Worm (Caenorhabditis elegans) whole organism, young adult: ENCODE measurements around the gene cct-5.

ENCODE experiments used
- B0035.1 ChIP-seq: sonication (generic microtip); optimal IDR thresholded peaks from 2 replicates; lab custom pipeline; 2016; ENCODE audit warnings: missing genetic modification characterization, mild to moderate bottlenecking, missing compliant biosample characterization, missing genotype, missing genetic modification reagents
- B0261.1 ChIP-seq: sonication (generic microtip); optimal IDR thresholded peaks from 2 replicates; lab custom pipeline; 2016; ENCODE audit warnings: mild to moderate bottlenecking, missing genetic modification characterization, moderate library complexity, missing compliant biosample characterization
- B0336.3 ChIP-seq: fragments of 200-800 bp; sonication (Bioruptor generic); IDR thresholded peaks from 2 replicates; pipeline ENCODE4 v1.3.6; 2022; ENCODE audit warnings: missing genetic modification characterization, missing compliant biosample characterization
- D2030.7 ChIP-seq: fragments of 200-800 bp; sonication (Bioruptor generic); IDR thresholded peaks from 2 replicates; pipeline ENCODE4 v1.3.6; 2022; ENCODE audit warnings: missing genetic modification reagents, missing genetic modification characterization, missing compliant biosample characterization
- F23B12.7 ChIP-seq: sonication (generic microtip); optimal IDR thresholded peaks from 2 replicates; lab custom pipeline; 2017; ENCODE audit warnings: missing genetic modification characterization, mild to moderate bottlenecking, missing compliant biosample characterization, antibody characterized with exemption, moderate library complexity; ENCODE audit not compliant: insufficient read depth
- F39B2.1 ChIP-seq: fragments of 200-800 bp; sonication (Bioruptor generic); IDR thresholded peaks from 2 replicates; pipeline ENCODE4 v1.3.6; 2022; ENCODE audit warnings: missing genetic modification reagents, missing genetic modification characterization, missing compliant biosample characterization
- F49E8.2 ChIP-seq: sonication (generic microtip); optimal IDR thresholded peaks from 3 replicates; lab custom pipeline; 2017; ENCODE audit warnings: missing genetic modification characterization, mild to moderate bottlenecking, missing compliant biosample characterization, antibody characterized with exemption, moderate library complexity; ENCODE audit not compliant: insufficient read depth
- Y53G8AR.9 ChIP-seq: fragments of 200-800 bp; sonication (Bioruptor generic); conservative IDR thresholded peaks from 2 replicates; pipeline ENCODE4 v1.3.6; 2022; ENCODE audit warnings: missing genetic modification reagents, missing genetic modification characterization, missing compliant biosample characterization
- Y56A3A.18 ChIP-seq: fragments of 200-800 bp; sonication (Bioruptor generic); IDR thresholded peaks from 2 replicates; pipeline ENCODE4 v1.3.6; 2022; ENCODE audit warnings: missing genetic modification reagents, missing genetic modification characterization, missing compliant biosample characterization
- ZK185.1 ChIP-seq: sonication (generic microtip); optimal IDR thresholded peaks from 2 replicates; lab custom pipeline; 2016; ENCODE audit warnings: mild to moderate bottlenecking, missing genetic modification characterization, missing compliant biosample characterization; ENCODE audit not compliant: poor library complexity, severe bottlenecking
- akir-1 ChIP-seq: fragments of 200-800 bp; sonication (Bioruptor generic); optimal IDR thresholded peaks from 2 replicates; lab custom pipeline; 2018; ENCODE audit warnings: mild to moderate bottlenecking, missing genetic modification characterization, moderate library complexity, missing compliant biosample characterization
- aptf-2 ChIP-seq: fragments of 200-800 bp; sonication (Bioruptor generic); conservative IDR thresholded peaks from 2 replicates; pipeline ENCODE4 v1.3.6; 2022; ENCODE audit warnings: missing genetic modification reagents, missing genetic modification characterization, missing compliant biosample characterization
- aptf-3 ChIP-seq: fragments of 200-800 bp; sonication (Bioruptor generic); IDR thresholded peaks from 2 replicates; pipeline ENCODE4 v1.3.6; 2022; ENCODE audit warnings: missing genetic modification characterization, missing compliant biosample characterization
- atf-7 ChIP-seq: sonication (generic microtip); optimal IDR thresholded peaks from 2 replicates; lab custom pipeline; 2017; ENCODE audit warnings: mild to moderate bottlenecking, missing genetic modification characterization, missing compliant biosample characterization
- attf-3 ChIP-seq: fragments of 200-800 bp; sonication (Bioruptor generic); conservative IDR thresholded peaks from 2 replicates; pipeline ENCODE4 v1.3.6; 2022; ENCODE audit warnings: missing genetic modification reagents, missing genetic modification characterization, missing compliant biosample characterization
- cebp-2 ChIP-seq: fragments of 200-800 bp; sonication (Bioruptor generic); IDR thresholded peaks from 2 replicates; pipeline ENCODE4 v1.3.6; 2022; ENCODE audit warnings: missing genetic modification characterization, missing compliant biosample characterization
- ceh-27 ChIP-seq: fragments of 200-800 bp; sonication (Bioruptor generic); optimal IDR thresholded peaks from 2 replicates; lab custom pipeline; 2018; ENCODE audit warnings: mild to moderate bottlenecking, missing genetic modification characterization, moderate library complexity, missing compliant biosample characterization
- ceh-79 ChIP-seq: sonication (generic microtip); optimal IDR thresholded peaks from 2 replicates; lab custom pipeline; 2017; ENCODE audit warnings: mild to moderate bottlenecking, missing genetic modification characterization, missing compliant biosample characterization
- dox-1 ChIP-seq: fragments of 200-800 bp; sonication (Bioruptor generic); IDR thresholded peaks from 2 replicates; pipeline ENCODE4 v1.3.6; 2022; ENCODE audit warnings: missing genetic modification reagents, missing genetic modification characterization, missing compliant biosample characterization
- egl-44 ChIP-seq: fragments of 200-800 bp; sonication (Bioruptor generic); IDR thresholded peaks from 2 replicates; pipeline ENCODE4 v1.3.6; 2022; ENCODE audit warnings: missing genetic modification reagents, missing genetic modification characterization, missing compliant biosample characterization
- ets-4 ChIP-seq: fragments of 200-800 bp; sonication (Bioruptor generic); optimal IDR thresholded peaks from 2 replicates; lab custom pipeline; 2018; ENCODE audit warnings: mild to moderate bottlenecking, missing genetic modification characterization, missing compliant biosample characterization
- fkh-3 ChIP-seq: sonication (generic microtip); optimal IDR thresholded peaks from 2 replicates; lab custom pipeline; 2016; ENCODE audit warnings: mild to moderate bottlenecking, missing genetic modification characterization, missing compliant biosample characterization
- gei-17 ChIP-seq: fragments of 200-800 bp; sonication (Bioruptor generic); optimal IDR thresholded peaks from 2 replicates; lab custom pipeline; 2018; ENCODE audit warnings: mild to moderate bottlenecking, missing genetic modification characterization, missing compliant biosample characterization
- hlh-26 ChIP-seq: fragments of 200-800 bp; sonication (Bioruptor generic); conservative IDR thresholded peaks from 2 replicates; pipeline ENCODE4 v1.3.6; 2022; ENCODE audit warnings: missing genetic modification reagents, missing genetic modification characterization, missing compliant biosample characterization
- hmg-20 ChIP-seq: fragments of 200-800 bp; sonication (Bioruptor generic); IDR thresholded peaks from 2 replicates; pipeline ENCODE4 v1.3.6; 2022; ENCODE audit warnings: missing genetic modification reagents, missing genetic modification characterization, missing compliant biosample characterization
- let-526 ChIP-seq: fragments of 200-800 bp; sonication (Bioruptor generic); IDR thresholded peaks from 2 replicates; pipeline ENCODE4 v1.3.6; 2022; ENCODE audit warnings: missing genetic modification reagents, missing genetic modification characterization, missing compliant biosample characterization
- let-607 ChIP-seq, 2 experiments: fragments of 200-800 bp in 1 of 2; sonication (Bioruptor generic) in 1 of 2; sonication (generic microtip) in 1 of 2; optimal IDR thresholded peaks; 2 replicates each; lab custom pipeline; 2016 to 2018; ENCODE audit warnings: mild to moderate bottlenecking in 2 of 2, missing compliant biosample characterization in 2 of 2, missing genetic modification characterization in 2 of 2, moderate library complexity in 2 of 2, missing genotype in 1 of 2
- lin-26 ChIP-seq: fragments of 200-800 bp; sonication (Bioruptor generic); IDR thresholded peaks from 2 replicates; pipeline ENCODE4 v1.3.6; 2022; ENCODE audit warnings: missing genetic modification reagents, missing genetic modification characterization, missing compliant biosample characterization
- lin-35 ChIP-seq, 3 experiments: fragments of 150-350 bp in 2 of 3; sonication (generic microtip) in 1 of 3; optimal IDR thresholded peaks; 2 replicates each; lab custom pipeline; 2014 to 2018; ENCODE audit warnings: missing biosample characterization in 3 of 3, missing genetic modification characterization in 3 of 3, missing genetic modification reagents in 3 of 3
- lin-54 ChIP-seq: fragments of 200-800 bp; sonication (Bioruptor generic); optimal IDR thresholded peaks from 2 replicates; lab custom pipeline; 2018; ENCODE audit warnings: mild to moderate bottlenecking, missing genetic modification characterization, missing compliant biosample characterization
- madf-10 ChIP-seq: sonication (generic microtip); optimal IDR thresholded peaks from 2 replicates; lab custom pipeline; 2016; ENCODE audit warnings: mild to moderate bottlenecking, missing genetic modification characterization, missing compliant biosample characterization
- madf-6 ChIP-seq: fragments of 200-800 bp; sonication (Bioruptor generic); IDR thresholded peaks from 2 replicates; pipeline ENCODE4 v1.3.6; 2022; ENCODE audit warnings: missing genetic modification reagents, missing genetic modification characterization, missing compliant biosample characterization
- mes-4 ChIP-seq: sonication (generic microtip); optimal IDR thresholded peaks from 2 replicates; lab custom pipeline; 2016; ENCODE audit warnings: missing genotype, missing genetic modification characterization, missing compliant biosample characterization
- nfya-1 ChIP-seq: sonication (generic microtip); optimal IDR thresholded peaks from 2 replicates; lab custom pipeline; 2017; ENCODE audit warnings: antibody characterized with exemption, missing compliant biosample characterization, missing genetic modification characterization, borderline replicate concordance; ENCODE audit not compliant: insufficient read depth
- nhr-120 ChIP-seq: fragments of 200-800 bp; sonication (Bioruptor generic); IDR thresholded peaks from 2 replicates; pipeline ENCODE4 v1.3.6; 2022; ENCODE audit warnings: missing genetic modification characterization, missing compliant biosample characterization
- rcor-1 ChIP-seq: fragments of 200-800 bp; sonication (Bioruptor generic); IDR thresholded peaks from 2 replicates; pipeline ENCODE4 v1.3.6; 2022; ENCODE audit warnings: missing genetic modification reagents, missing genetic modification characterization, missing compliant biosample characterization
- snpc-1.3 ChIP-seq: sonication (generic microtip); optimal IDR thresholded peaks from 2 replicates; lab custom pipeline; 2017; ENCODE audit warnings: missing genetic modification characterization, mild to moderate bottlenecking, missing compliant biosample characterization, antibody characterized with exemption, moderate library complexity, missing genotype, missing genetic modification reagents; ENCODE audit not compliant: insufficient read depth
- snpc-4 ChIP-seq, 5 experiments: fragments of 150-350 bp in 1 of 5; sonication (generic microtip) in 4 of 5; optimal IDR thresholded peaks; 2 replicates each; lab custom pipeline; 2014 to 2018; ENCODE audit warnings: missing genetic modification characterization in 5 of 5, missing biosample characterization in 3 of 5, antibody characterized with exemption in 2 of 5, mild to moderate bottlenecking in 2 of 5, missing compliant biosample characterization in 2 of 5, missing genotype in 2 of 5, moderate library complexity in 2 of 5, missing genetic modification reagents in 1 of 5
- sptf-2 ChIP-seq: fragments of 200-800 bp; sonication (Bioruptor generic); optimal IDR thresholded peaks from 2 replicates; lab custom pipeline; 2018; ENCODE audit warnings: mild to moderate bottlenecking, missing genetic modification characterization, missing compliant biosample characterization
- tbp1 ChIP-seq: fragments of 200-800 bp; sonication (Bioruptor generic); optimal IDR thresholded peaks from 2 replicates; lab custom pipeline; 2018; ENCODE audit warnings: mild to moderate bottlenecking, missing genetic modification characterization, missing compliant biosample characterization
- unc-130 ChIP-seq: sonication (generic microtip); optimal IDR thresholded peaks from 2 replicates; lab custom pipeline; 2016; ENCODE audit warnings: missing genetic modification reagents, missing genetic modification characterization, missing compliant biosample characterization
- unc-62 ChIP-seq: fragments of 150-350 bp; optimal IDR thresholded peaks from 2 replicates; lab custom pipeline; 2014; ENCODE audit warnings: missing biosample characterization, missing genetic modification reagents, missing genetic modification characterization
- zim-3 ChIP-seq: sonication (generic microtip); optimal IDR thresholded peaks from 2 replicates; lab custom pipeline; 2017; ENCODE audit warnings: mild to moderate bottlenecking, missing genetic modification characterization, moderate library complexity, missing compliant biosample characterization
- ztf-18 ChIP-seq: sonication (generic microtip); optimal IDR thresholded peaks from 2 replicates; lab custom pipeline; 2016; ENCODE audit warnings: missing genotype, mild to moderate bottlenecking, missing genetic modification characterization, missing compliant biosample characterization
- ztf-22 ChIP-seq: fragments of 200-800 bp; sonication (Bioruptor generic); optimal IDR thresholded peaks from 2 replicates; lab custom pipeline; 2018; ENCODE audit warnings: mild to moderate bottlenecking, missing genetic modification characterization, moderate library complexity, missing compliant biosample characterization
- ztf-26 ChIP-seq: sonication (generic microtip); optimal IDR thresholded peaks from 2 replicates; lab custom pipeline; 2017; ENCODE audit warnings: missing genetic modification characterization, missing compliant biosample characterization

cct-5 gene

ce11 chrIII:4475428-4475968 lies 32.4 kb downstream of the cct-5 start, which contains the start of gene rps-1 (continued):
- TF ChIP-seq lin-26 (GFP tag; lab: Robert Waterston, UW) (peak; percentile 85; the same call in 1 of the 2 replicates), aptf-2 (no peak), D2030.7 (GFP tag; lab: Robert Waterston, UW) (peak; percentile 92), B0261.1 (tag; lab: Kevin White, UChicago) (peak; percentile 51), dox-1 (GFP tag; lab: Robert Waterston, UW) (peak; percentile 99), egl-44 (peak; percentile 78), Y53G8AR.9 (GFP tag; lab: Robert Waterston, UW) (peak; percentile 99), unc-130 (GFP tag; lab: Kevin White, UChicago) (peak; percentile 85), snpc-4 (GFP tag; optimal IDR thresholded peaks at IDR 0.05; lab: Kevin White, UChicago) (peak; percentile 86), snpc-4 (tag; optimal IDR thresholded peaks at IDR 0.05; lab: Kevin White, UChicago) (peak; percentile 79 to 92 (median 90)), B0035.1 (tag; lab: Kevin White, UChicago) (peak; percentile 87), ztf-22 (peak; percentile 88), lin-35 (GFP tag; optimal IDR thresholded peaks at IDR 0.05; lab: Kevin White, UChicago) (peak; percentile 53 to 97 (median 87)), F23B12.7 (tag; lab: Kevin White, UChicago) (peak; percentile 96), nhr-120 (GFP tag; lab: Robert Waterston, UW) (no peak), F49E8.2 (tag; lab: Kevin White, UChicago) (peak; percentile 94), aptf-3 (GFP tag; lab: Robert Waterston, UW) (peak; percentile 72; the same call in 1 of the 2 replicates), ztf-18 (tag; lab: Kevin White, UChicago) (peak; percentile 89), let-526 (GFP tag; lab: Robert Waterston, UW) (peak; percentile 95), B0336.3 (GFP tag; lab: Robert Waterston, UW) (peak; percentile 96), mes-4 (tag; lab: Kevin White, UChicago) (no peak), sptf-2 (GFP tag; lab: Kevin White, UChicago) (no peak), ztf-26 (peak; percentile 98), ceh-79 (peak; percentile 80), atf-7 (tag; lab: Kevin White, UChicago) (peak; percentile 96), hlh-26 (no peak), Y56A3A.18 (peak; percentile 97), madf-6 (GFP tag; lab: Robert Waterston, UW) (peak; percentile 95), tbp1 (GFP tag; lab: Kevin White, UChicago) (peak; percentile 79), madf-10 (peak; percentile 94), akir-1 (peak; percentile 81), F39B2.1 (GFP tag; lab: Robert Waterston, UW) (peak; percentile 63; the same call in 1 of the 2 replicates), hmg-20 (GFP tag; lab: Robert Waterston, UW) (peak; percentile 96), fkh-3 (tag; lab: Kevin White, UChicago) (no peak), ceh-27 (peak; percentile 99), nfya-1 (no peak), unc-62 (peak; percentile 76), gei-17 (peak; percentile 90), snpc-1.3 (tag; lab: Kevin White, UChicago) (peak; percentile 95), ets-4 (GFP tag; lab: Kevin White, UChicago) (peak; percentile 49), attf-3 (GFP tag; lab: Robert Waterston, UW) (peak; percentile 81), rcor-1 (GFP tag; lab: Robert Waterston, UW) (peak; percentile 98), cebp-2 (GFP tag; lab: Robert Waterston, UW) (peak; percentile 90; the same call in 1 of the 2 replicates), let-607 (tag; optimal IDR thresholded peaks at IDR 0.05; lab: Kevin White, UChicago) (peak; percentile 90 to 95), ZK185.1 (tag; lab: Kevin White, UChicago) (peak; percentile 98), zim-3 (tag; lab: Kevin White, UChicago) (peak; percentile 74), lin-54 (peak; percentile 97)
